Worm (Caenorhabditis elegans) whole organism, L4 larva: ENCODE data around the gene rnh-1.1.

ENCODE experiments used
- F10B5.3 ChIP-seq: sonication (generic microtip); optimal IDR thresholded peaks from 2 replicates; lab custom pipeline; 2016; ENCODE audit warnings: mild to moderate bottlenecking, missing genetic modification characterization, missing compliant biosample characterization
- F26F4.8 ChIP-seq: fragments of 200-800 bp; sonication (Bioruptor generic); conservative IDR thresholded peaks from 2 replicates; pipeline ENCODE4 v1.3.6; 2022; ENCODE audit warnings: missing genetic modification characterization, missing compliant biosample characterization
- F37D6.2 ChIP-seq: sonication (generic microtip); optimal IDR thresholded peaks from 2 replicates; lab custom pipeline; 2016; ENCODE audit warnings: mild to moderate bottlenecking, missing genetic modification characterization, missing compliant biosample characterization
- F44E2.7 ChIP-seq: fragments of 200-800 bp; sonication (Bioruptor generic); IDR thresholded peaks from 2 replicates; pipeline ENCODE4 v2.1.2; 2022; ENCODE audit warnings: missing genetic modification characterization, missing compliant biosample characterization
- F49E8.2 ChIP-seq: sonication (generic microtip); optimal IDR thresholded peaks from 2 replicates; lab custom pipeline; 2016; ENCODE audit warnings: missing compliant biosample characterization, mild to moderate bottlenecking, missing genetic modification characterization, borderline replicate concordance
- T26A8.4 ChIP-seq: fragments of 200-800 bp; sonication (Bioruptor generic); IDR thresholded peaks from 2 replicates; pipeline ENCODE4 v1.3.6; 2022; ENCODE audit warnings: missing genetic modification characterization, missing compliant biosample characterization
- ZK337.2 ChIP-seq: fragments of 200-800 bp; sonication (Bioruptor generic); IDR thresholded peaks from 2 replicates; pipeline ENCODE4 v1.3.6; 2022; ENCODE audit warnings: missing genetic modification reagents, missing genetic modification characterization, missing compliant biosample characterization
- aha-1 ChIP-seq: fragments of 150-350 bp; peaks from one replicate; lab custom pipeline; 2014; ENCODE audit warnings: missing biosample characterization, missing genetic modification characterization
- arid-1 ChIP-seq: fragments of 200-800 bp; sonication (Bioruptor generic); conservative IDR thresholded peaks from 2 replicates; pipeline ENCODE4 v1.3.6; 2022; ENCODE audit warnings: missing genetic modification reagents, missing genetic modification characterization, missing compliant biosample characterization
- attf-4 ChIP-seq: sonication (generic microtip); optimal IDR thresholded peaks from 3 replicates; lab custom pipeline; 2017; ENCODE audit warnings: missing biosample characterization, missing genetic modification characterization
- ceh-28 ChIP-seq: fragments of 150-350 bp; optimal IDR thresholded peaks from 2 replicates; lab custom pipeline; 2014; ENCODE audit warnings: missing biosample characterization, missing genetic modification reagents, missing genetic modification characterization
- ceh-62 ChIP-seq: sonication (generic microtip); optimal IDR thresholded peaks from 2 replicates; lab custom pipeline; 2017; ENCODE audit warnings: missing biosample characterization, missing genetic modification characterization
- ceh-82 ChIP-seq: sonication (generic microtip); optimal IDR thresholded peaks from 2 replicates; lab custom pipeline; 2017; ENCODE audit warnings: missing biosample characterization, missing genetic modification characterization
- cey-2 ChIP-seq: sonication (generic microtip); optimal IDR thresholded peaks from 3 replicates; lab custom pipeline; 2017; ENCODE audit warnings: missing genetic modification characterization, mild to moderate bottlenecking, missing compliant biosample characterization, antibody characterized with exemption, borderline replicate concordance; ENCODE audit not compliant: insufficient read depth
- daf-12 ChIP-seq: fragments of 150-350 bp; optimal IDR thresholded peaks from 2 replicates; lab custom pipeline; 2014; ENCODE audit warnings: missing biosample characterization, missing genetic modification reagents, missing genetic modification characterization
- daf-19 ChIP-seq: fragments of 200-800 bp; sonication (Bioruptor generic); conservative IDR thresholded peaks from 2 replicates; pipeline ENCODE4 v1.3.6; 2022; ENCODE audit warnings: missing genetic modification characterization, missing compliant biosample characterization
- dmd-9 ChIP-seq: fragments of 200-800 bp; sonication (Bioruptor generic); IDR thresholded peaks from 2 replicates; pipeline ENCODE4 v1.3.6; 2022; ENCODE audit warnings: missing genetic modification reagents, missing genetic modification characterization, missing compliant biosample characterization
- dve-1 ChIP-seq: sonication (generic microtip); optimal IDR thresholded peaks from 2 replicates; lab custom pipeline; 2017; ENCODE audit warnings: antibody characterized with exemption, mild to moderate bottlenecking, missing genetic modification characterization, missing compliant biosample characterization; ENCODE audit not compliant: insufficient read depth
- egl-27 ChIP-seq: sonication (generic microtip); optimal IDR thresholded peaks from 3 replicates; lab custom pipeline; 2017; ENCODE audit warnings: missing biosample characterization, missing genetic modification reagents, missing genetic modification characterization
- fos-1 ChIP-seq: fragments of 150-350 bp; optimal IDR thresholded peaks from 2 replicates; lab custom pipeline; 2014; ENCODE audit warnings: missing biosample characterization, missing genetic modification characterization
- gei-8 ChIP-seq: fragments of 200-800 bp; sonication (Bioruptor generic); optimal IDR thresholded peaks from 2 replicates; lab custom pipeline; 2018; ENCODE audit warnings: mild to moderate bottlenecking, missing genetic modification characterization, missing compliant biosample characterization
- jun-1 ChIP-seq: fragments of 150-350 bp; optimal IDR thresholded peaks from 2 replicates; lab custom pipeline; 2014; ENCODE audit warnings: missing biosample characterization, missing genetic modification reagents, missing genetic modification characterization
- lim-7 ChIP-seq: fragments of 200-800 bp; sonication (Bioruptor generic); IDR thresholded peaks from 2 replicates; pipeline ENCODE4 v1.3.6; 2022; ENCODE audit warnings: missing genetic modification characterization, missing compliant biosample characterization
- lin-13 ChIP-seq: fragments of 150-350 bp; optimal IDR thresholded peaks from 2 replicates; lab custom pipeline; 2014; ENCODE audit warnings: missing biosample characterization, missing genetic modification reagents, missing genetic modification characterization
- lin-29 ChIP-seq: fragments of 200-800 bp; sonication (Bioruptor generic); IDR thresholded peaks from 2 replicates; pipeline ENCODE4 v1.3.6; 2022; ENCODE audit warnings: missing genetic modification reagents, missing genetic modification characterization, missing compliant biosample characterization
- lsy-2 ChIP-seq, 2 experiments: fragments of 150-350 bp in 1 of 2; sonication (generic microtip) in 1 of 2; optimal IDR thresholded peaks; 2 replicates each; lab custom pipeline; 2014 to 2017; ENCODE audit warnings: missing biosample characterization in 2 of 2, missing genetic modification characterization in 2 of 2
- mdl-1 ChIP-seq, 2 experiments: fragments of 150-350 bp in 1 of 2; sonication (generic microtip) in 1 of 2; optimal IDR thresholded peaks; 2 replicates each; lab custom pipeline; 2014 to 2017; ENCODE audit warnings: missing biosample characterization in 2 of 2, missing genetic modification characterization in 2 of 2
- mdt-29 ChIP-seq: fragments of 200-800 bp; sonication (Bioruptor generic); IDR thresholded peaks from 2 replicates; pipeline ENCODE4 v1.3.6; 2022; ENCODE audit warnings: missing genetic modification reagents, missing genetic modification characterization, missing compliant biosample characterization
- mep-1 ChIP-seq: fragments of 150-350 bp; sonication (generic microtip); optimal IDR thresholded peaks from 3 replicates; lab custom pipeline; 2014; ENCODE audit warnings: missing biosample characterization, missing genetic modification characterization
- nhr-10 ChIP-seq: fragments of 150-350 bp; optimal IDR thresholded peaks from 2 replicates; lab custom pipeline; 2014; ENCODE audit warnings: missing biosample characterization, missing genetic modification characterization
- nhr-11 ChIP-seq: fragments of 150-350 bp; optimal IDR thresholded peaks from 2 replicates; lab custom pipeline; 2014; ENCODE audit warnings: missing biosample characterization, missing genetic modification characterization
- nhr-111 ChIP-seq: fragments of 200-800 bp; sonication (Bioruptor generic); optimal IDR thresholded peaks from 2 replicates; lab custom pipeline; 2018; ENCODE audit warnings: mild to moderate bottlenecking, missing genetic modification characterization, missing compliant biosample characterization
- nhr-237 ChIP-seq: sonication (generic microtip); optimal IDR thresholded peaks from 2 replicates; lab custom pipeline; 2017; ENCODE audit warnings: missing biosample characterization, missing genetic modification characterization
- nhr-77 ChIP-seq: fragments of 150-350 bp; optimal IDR thresholded peaks from 2 replicates; lab custom pipeline; 2014; ENCODE audit warnings: missing biosample characterization, missing genetic modification characterization
- php-3 ChIP-seq: fragments of 200-800 bp; sonication (Bioruptor generic); IDR thresholded peaks from 2 replicates; pipeline ENCODE4 v1.3.6; 2022; ENCODE audit warnings: missing genetic modification reagents, missing genetic modification characterization, missing compliant biosample characterization
- pqm-1 ChIP-seq: sonication (generic microtip); optimal IDR thresholded peaks from 2 replicates; lab custom pipeline; 2017; ENCODE audit warnings: missing biosample characterization, missing genetic modification characterization
- rbr-2 ChIP-seq: sonication (generic microtip); optimal IDR thresholded peaks from 2 replicates; lab custom pipeline; 2016; ENCODE audit warnings: missing genotype, missing genetic modification characterization, missing compliant biosample characterization
- set-16 ChIP-seq: fragments of 200-800 bp; sonication (Bioruptor generic); IDR thresholded peaks from 2 replicates; pipeline ENCODE4 v1.3.6; 2022; ENCODE audit warnings: missing genetic modification reagents, missing genetic modification characterization, missing compliant biosample characterization
- unc-130 ChIP-seq: sonication (generic microtip); optimal IDR thresholded peaks from 2 replicates; lab custom pipeline; 2016; ENCODE audit warnings: missing genetic modification reagents, missing genetic modification characterization, missing compliant biosample characterization
- unc-62 ChIP-seq, 3 experiments: fragments of 150-350 bp in 1 of 3; sonication (generic microtip); optimal IDR thresholded peaks in 2 of 3; peaks in 1 of 3; 1 replicate in 1 of 3; 2 replicates in 2 of 3; lab custom pipeline; 2014 to 2017; ENCODE audit warnings: missing biosample characterization in 3 of 3, missing genetic modification characterization in 3 of 3, missing genetic modification reagents in 3 of 3, missing genotype in 1 of 3
- vab-7 ChIP-seq: fragments of 200-800 bp; sonication (Bioruptor generic); IDR thresholded peaks from 2 replicates; pipeline ENCODE4 v1.3.6; 2022; ENCODE audit warnings: missing genetic modification reagents, missing genetic modification characterization, missing compliant biosample characterization
- zag-1 ChIP-seq: fragments of 150-350 bp; optimal IDR thresholded peaks from 2 replicates; lab custom pipeline; 2014; ENCODE audit warnings: missing biosample characterization, missing genetic modification characterization
- zfp-2 ChIP-seq: sonication (generic microtip); optimal IDR thresholded peaks from 2 replicates; lab custom pipeline; 2016; ENCODE audit warnings: mild to moderate bottlenecking, missing genetic modification characterization, missing compliant biosample characterization
- zip-2 ChIP-seq: fragments of 150-350 bp; optimal IDR thresholded peaks from 2 replicates; lab custom pipeline; 2014; ENCODE audit warnings: missing biosample characterization, missing genetic modification characterization
- ztf-7 ChIP-seq: fragments of 150-350 bp; optimal IDR thresholded peaks from 2 replicates; lab custom pipeline; 2014; ENCODE audit warnings: missing biosample characterization, missing genetic modification characterization

Gene rnh-1.1

DNA sequence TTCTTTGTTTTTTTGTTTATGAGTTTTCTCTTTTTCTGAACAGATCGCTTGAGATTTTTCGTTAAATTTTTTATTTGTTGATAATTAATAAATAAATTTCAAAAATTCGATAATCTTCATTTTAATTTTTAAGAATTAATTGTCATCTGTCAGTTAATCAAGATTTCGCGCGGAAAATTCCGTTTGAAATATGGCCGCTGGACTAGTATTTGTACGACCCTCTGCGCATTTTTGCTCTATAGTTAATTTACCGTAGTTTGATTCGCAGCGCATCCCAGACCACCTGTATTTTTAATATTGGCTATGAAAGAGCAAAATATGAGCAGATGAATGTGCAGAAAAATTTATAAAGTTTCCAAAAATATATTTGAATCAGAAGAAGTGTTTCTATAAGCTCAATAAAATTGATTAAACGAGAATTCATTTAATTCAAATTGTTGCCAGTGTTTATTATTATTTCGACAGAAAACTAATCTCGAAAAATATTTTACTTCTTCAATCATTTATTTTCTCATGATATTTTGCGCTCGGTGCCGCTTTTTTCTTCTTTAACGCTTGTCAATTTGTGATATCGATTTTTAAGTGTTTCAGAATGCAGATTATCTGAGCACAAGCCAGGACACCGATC lies 12.2 kb downstream of the rnh-1.1 start, which contains the start of gene nfi-1 (continued):
- TF ChIP-seq lim-7 (no peak), rbr-2 (peak; percentile 8), unc-130 (GFP tag; lab: Kevin White, UChicago) (peak; percentile 65), dve-1 (tag; lab: Kevin White, UChicago) (peak; percentile 32), daf-19 (no peak), mdt-29 (no peak), nhr-77 (peak; percentile 19), F44E2.7 (GFP tag; lab: Robert Waterston, UW) (no peak), lin-13 (no peak), nhr-111 (GFP tag; lab: Kevin White, UChicago) (no peak), dmd-9 (GFP tag; lab: Robert Waterston, UW) (no peak), nhr-11 (no peak), cey-2 (tag; lab: Kevin White, UChicago) (no peak)

DNA sequence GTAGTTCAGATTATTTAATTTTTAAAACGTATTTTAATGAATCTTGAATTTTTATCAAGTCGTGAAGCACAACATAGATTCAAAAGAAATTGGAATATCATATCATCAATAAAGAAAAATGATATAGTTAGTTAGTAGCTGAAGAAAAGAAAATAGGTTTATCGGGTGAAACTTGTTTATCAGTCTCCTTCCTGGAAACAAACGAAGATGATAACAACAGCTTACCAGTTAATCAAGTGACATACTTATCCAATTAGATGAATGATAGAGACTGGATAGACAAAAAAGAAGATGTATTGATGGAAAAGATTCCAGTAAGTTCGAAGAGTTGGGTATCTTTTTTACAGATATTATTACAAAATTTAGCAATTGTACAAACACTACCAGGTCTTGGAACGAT lies 17.4 kb downstream of the rnh-1.1 start:
- TF ChIP-seq mep-1 (tag; lab: Kevin White, UChicago): no peak
- no peak for TF ChIP-seq ceh-62
- TF ChIP-seq gei-8: no peak
- TF ChIP-seq zip-2 (tag; lab: Kevin White, UChicago): no peak
- TF ChIP-seq ceh-28 (tag; lab: Kevin White, UChicago): no peak
- no peak for TF ChIP-seq daf-12 (tag; lab: Kevin White, UChicago)
- no peak for TF ChIP-seq lim-7
- TF ChIP-seq aha-1 (tag; lab: Kevin White, UChicago): no peak
- no peak for TF ChIP-seq jun-1 (tag; lab: Kevin White, UChicago)
- no peak for TF ChIP-seq F44E2.7 (GFP tag; lab: Robert Waterston, UW)
- no peak for TF ChIP-seq nhr-10 (tag; lab: Kevin White, UChicago)
- no peak for TF ChIP-seq zfp-2
- TF ChIP-seq ztf-7 (tag; lab: Kevin White, UChicago): no peak
- TF ChIP-seq F37D6.2 (tag; lab: Kevin White, UChicago): no peak
- TF ChIP-seq zag-1 (tag; lab: Kevin White, UChicago): no peak
- TF ChIP-seq attf-4: no peak
- TF ChIP-seq ceh-82 (tag; lab: Kevin White, UChicago): no peak
- no peak for TF ChIP-seq ZK337.2
- TF ChIP-seq arid-1 (GFP tag; lab: Robert Waterston, UW): no peak
- TF ChIP-seq pqm-1 (tag; lab: Kevin White, UChicago): no peak

DNA sequence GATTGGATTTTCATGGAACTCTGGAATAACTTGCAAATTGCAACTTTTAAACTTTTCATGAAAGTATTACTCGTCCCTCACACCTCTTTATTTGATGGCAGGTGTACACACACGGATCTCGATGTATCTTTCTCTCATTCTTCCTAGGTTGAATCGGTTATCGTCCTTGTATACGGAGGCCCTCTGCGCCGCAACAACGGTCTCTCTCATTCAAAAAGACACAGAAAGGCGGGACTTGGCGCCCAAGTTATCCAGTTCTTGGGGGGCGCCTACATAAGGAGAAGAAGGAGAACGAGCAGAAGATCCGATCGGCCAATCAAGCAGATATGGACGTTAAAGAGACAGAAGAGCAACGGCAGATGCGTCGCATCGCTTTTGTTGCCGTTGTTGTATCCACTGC lies 18.3 kb downstream of the rnh-1.1 start, which contains the start of gene rol-8:
Gene rol-8, plus strand, starts transcription at position 301 of the 400 bp plus-strand sequence.
- peak in 1 of 2 experiments; percentile 60 for TF ChIP-seq unc-62 (GFP tag; optimal IDR thresholded peaks at IDR 0.05 in 1 of 2; lab: Kevin White, UChicago)
- no peak for TF ChIP-seq unc-62 (tag; optimal IDR thresholded peaks at IDR 0.05; lab: Kevin White, UChicago)
- TF ChIP-seq lsy-2 (tag; optimal IDR thresholded peaks at IDR 0.05; lab: Kevin White, UChicago): no peak
- TF ChIP-seq, all 104 proteins: peak for 1

DNA sequence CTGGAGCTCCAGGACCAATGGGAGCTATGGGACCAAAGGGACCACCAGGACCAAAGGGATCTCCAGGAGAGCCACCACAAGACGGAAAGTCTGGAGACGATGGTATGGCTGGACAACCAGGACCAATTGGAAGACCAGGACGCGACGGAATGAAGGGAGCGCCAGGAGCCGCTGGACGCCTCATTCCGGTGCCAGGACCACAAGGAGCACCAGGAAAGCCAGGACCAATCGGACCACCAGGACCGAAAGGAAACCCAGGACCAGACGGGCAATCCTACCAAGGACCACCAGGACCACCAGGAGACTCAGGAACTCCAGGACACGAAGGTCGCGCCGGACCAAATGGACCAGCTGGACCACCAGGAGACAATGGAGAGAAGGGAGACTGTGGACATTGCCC lies 19.2 kb downstream of the rnh-1.1 start:
- TF ChIP-seq set-16: peak; percentile 88
- no peak for TF ChIP-seq F10B5.3 (tag; lab: Kevin White, UChicago)

DNA sequence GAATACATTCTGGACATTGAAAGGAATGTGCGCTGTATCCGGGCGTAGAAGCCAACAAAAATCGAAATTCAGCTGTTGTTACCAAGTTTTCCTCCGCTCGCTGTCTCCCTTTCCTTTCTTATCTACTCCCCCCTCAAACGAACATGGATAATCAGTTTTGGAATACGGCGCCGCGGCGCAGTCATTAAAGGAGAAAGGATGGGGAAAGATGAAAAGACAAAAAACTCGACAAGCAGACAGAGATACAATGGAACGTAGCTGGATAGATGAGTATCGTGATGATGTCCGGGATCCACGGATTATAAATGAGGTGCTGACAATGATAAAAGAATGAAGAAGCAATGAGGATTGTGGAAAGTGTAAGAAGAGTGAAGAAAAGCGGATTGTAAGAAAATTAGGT lies 19.8 kb downstream of the rnh-1.1 start:
- no peak for TF ChIP-seq ZK337.2
- TF ChIP-seq nhr-237: no peak
- no peak for TF ChIP-seq F49E8.2 (tag; lab: Kevin White, UChicago)
- TF ChIP-seq F44E2.7 (GFP tag; lab: Robert Waterston, UW): no peak
- no peak for TF ChIP-seq F37D6.2 (tag; lab: Kevin White, UChicago)
- TF ChIP-seq vab-7 (GFP tag; lab: Robert Waterston, UW): no peak
- no peak for TF ChIP-seq php-3 (GFP tag; lab: Robert Waterston, UW)
- no peak for TF ChIP-seq cey-2 (tag; lab: Kevin White, UChicago)
- no peak for TF ChIP-seq egl-27 (tag; lab: Kevin White, UChicago)
- peak in 1 of 2 experiments; percentile 29 for TF ChIP-seq mdl-1 (tag; optimal IDR thresholded peaks at IDR 0.05; lab: Kevin White, UChicago)
- TF ChIP-seq fos-1: no peak
- no peak for TF ChIP-seq rbr-2
- TF ChIP-seq F26F4.8 (GFP tag; lab: Robert Waterston, UW): no peak
- no peak for TF ChIP-seq pqm-1 (tag; lab: Kevin White, UChicago)
- no peak for TF ChIP-seq lin-29 (GFP tag; lab: Robert Waterston, UW)
- TF ChIP-seq T26A8.4 (GFP tag; lab: Robert Waterston, UW): peak; percentile 53; the same call in 1 of the 2 replicates
- TF ChIP-seq nhr-111 (GFP tag; lab: Kevin White, UChicago): no peak
